Fruit fly (Drosophila melanogaster) whole organism, embryonic: ENCODE results near the gene CG12516.

Experiments used
- Blimp-1 ChIP-seq: fragments of 200-800 bp; sonication (Bioruptor generic); optimal IDR thresholded peaks from 3 replicates; lab custom pipeline; 2018; ENCODE audit warnings: missing biosample characterization, missing genetic modification characterization, mild to moderate bottlenecking, moderate library complexity, missing genetic modification reagents
- CG10366 ChIP-seq: fragments of 200-800 bp; sonication (Bioruptor generic); IDR thresholded peaks from 2 replicates; pipeline ENCODE4 v1.3.6; 2022; ENCODE audit warnings: missing biosample characterization, missing genetic modification characterization
- CG11504 ChIP-seq: fragments of 200-800 bp; sonication (Bioruptor generic); optimal IDR thresholded peaks from 3 replicates; lab custom pipeline; 2019; ENCODE audit warnings: missing biosample characterization, mild to moderate bottlenecking, missing genetic modification characterization, moderate library complexity
- CG12942 ChIP-seq: fragments of 200-800 bp; sonication (Bioruptor generic); optimal IDR thresholded peaks from 3 replicates; lab custom pipeline; 2016; ENCODE audit warnings: missing biosample characterization, missing genetic modification characterization
- CG15073 ChIP-seq: fragments of 200-800 bp; sonication (Bioruptor generic); optimal IDR thresholded peaks from 2 replicates; lab custom pipeline; 2016; ENCODE audit warnings: missing biosample characterization, missing genetic modification characterization
- CG1529 ChIP-seq: fragments of 200-800 bp; sonication (Bioruptor generic); optimal IDR thresholded peaks from 3 replicates; lab custom pipeline; 2018; ENCODE audit warnings: missing biosample characterization, missing genetic modification characterization
- CG16863 ChIP-seq: fragments of 200-800 bp; sonication (Bioruptor generic); optimal IDR thresholded peaks from 3 replicates; lab custom pipeline; 2016; ENCODE audit warnings: missing biosample characterization, missing genetic modification characterization
- CG18764 ChIP-seq: fragments of 200-800 bp; sonication (Bioruptor generic); optimal IDR thresholded peaks from 3 replicates; lab custom pipeline; 2016; ENCODE audit warnings: missing biosample characterization, missing genetic modification characterization
- CG2116 ChIP-seq: fragments of 200-800 bp; sonication (Bioruptor generic); optimal IDR thresholded peaks from 3 replicates; lab custom pipeline; 2018; ENCODE audit warnings: missing biosample characterization, mild to moderate bottlenecking, missing genetic modification characterization
- CG2199 ChIP-seq: fragments of 200-800 bp; sonication (Bioruptor generic); IDR thresholded peaks from 3 replicates; pipeline ENCODE4 v1.3.6; 2022; ENCODE audit warnings: missing biosample characterization, missing genetic modification characterization
- CG30020 ChIP-seq: fragments of 200-800 bp; optimal IDR thresholded peaks from 2 replicates; lab custom pipeline; 2019; ENCODE audit warnings: missing biosample characterization, mild to moderate bottlenecking, missing genetic modification characterization, moderate library complexity
- CG30431 ChIP-seq: fragments of 200-800 bp; sonication (Bioruptor generic); optimal IDR thresholded peaks from 2 replicates; lab custom pipeline; 2017; ENCODE audit warnings: missing biosample characterization, missing genetic modification characterization
- CG8765 ChIP-seq: fragments of 200-800 bp; sonication (Bioruptor generic); IDR thresholded peaks from 2 replicates; pipeline ENCODE4 v1.3.6; 2022; ENCODE audit warnings: missing biosample characterization, missing genetic modification characterization
- CG8924 ChIP-seq: fragments of 200-800 bp; optimal IDR thresholded peaks from 3 replicates; lab custom pipeline; 2019; ENCODE audit warnings: missing biosample characterization, mild to moderate bottlenecking, missing genetic modification characterization, moderate library complexity
- CG9215 ChIP-seq: fragments of 200-800 bp; sonication (Bioruptor generic); IDR thresholded peaks from 2 replicates; pipeline ENCODE4 v1.3.6; 2022; ENCODE audit warnings: missing biosample characterization, missing genetic modification characterization
- CG9932 ChIP-seq: fragments of 200-800 bp; sonication (Bioruptor generic); IDR thresholded peaks from 2 replicates; pipeline ENCODE4 v1.3.6; 2022; ENCODE audit warnings: missing biosample characterization, missing genetic modification characterization
- CTCF ChIP-seq: fragments of 200-800 bp; sonication (Bioruptor generic); optimal IDR thresholded peaks from 2 replicates; lab custom pipeline; 2017; ENCODE audit warnings: missing biosample characterization, mild to moderate bottlenecking, missing genetic modification characterization, moderate library complexity
- CkIIα-i1 ChIP-seq: fragments of 200-800 bp; sonication (Bioruptor generic); IDR thresholded peaks from 2 replicates; pipeline ENCODE4 v1.3.6; 2022; ENCODE audit warnings: missing biosample characterization, missing genetic modification characterization
- Dad ChIP-seq: fragments of 200-800 bp; sonication (Bioruptor generic); optimal IDR thresholded peaks from 3 replicates; lab custom pipeline; 2016; ENCODE audit warnings: missing biosample characterization, missing genetic modification characterization
- Dbx ChIP-seq: fragments of 200-800 bp; sonication (Bioruptor generic); IDR thresholded peaks from 3 replicates; pipeline ENCODE4 v1.3.6; 2022; ENCODE audit warnings: missing biosample characterization, missing genetic modification characterization
- Dip2 ChIP-seq: fragments of 200-800 bp; sonication (Bioruptor generic); IDR thresholded peaks from 2 replicates; pipeline ENCODE4 v1.3.6; 2022; ENCODE audit warnings: missing biosample characterization, missing genetic modification characterization
- Dref ChIP-seq: fragments of 200-800 bp; sonication (Bioruptor generic); IDR thresholded peaks from 2 replicates; pipeline ENCODE4 v1.3.6; 2022; ENCODE audit warnings: missing biosample characterization, missing genetic modification characterization
- Eip74EF ChIP-seq, 2 experiments: fragments of 200-800 bp in 1 of 2; fragments of >200 bp in 1 of 2; sonication (Bioruptor generic) in 1 of 2; optimal IDR thresholded peaks; 2 replicates each; lab custom pipeline; 2017 to 2019; ENCODE audit warnings: missing biosample characterization in 2 of 2, missing genetic modification characterization in 2 of 2, mild to moderate bottlenecking in 1 of 2, moderate library complexity in 1 of 2
- Ets97D ChIP-seq: fragments of 200-800 bp; sonication (Bioruptor generic); optimal IDR thresholded peaks from 3 replicates; lab custom pipeline; 2016; ENCODE audit warnings: missing biosample characterization, missing genetic modification characterization
- Hey ChIP-seq: fragments of 200-800 bp; sonication (Bioruptor generic); optimal IDR thresholded peaks from 3 replicates; lab custom pipeline; 2018; ENCODE audit warnings: missing biosample characterization, mild to moderate bottlenecking, missing genetic modification characterization
- Hmx ChIP-seq: fragments of 200-800 bp; sonication (Bioruptor generic); optimal IDR thresholded peaks from 2 replicates; lab custom pipeline; 2016; ENCODE audit warnings: missing biosample characterization, missing genetic modification characterization
- NFAT ChIP-seq: fragments of 200-800 bp; sonication (Bioruptor generic); IDR thresholded peaks from 2 replicates; pipeline ENCODE4 v1.3.6; 2022; ENCODE audit warnings: missing biosample characterization, missing genetic modification characterization
- Sry-β ChIP-seq: fragments of 200-800 bp; sonication (Bioruptor generic); optimal IDR thresholded peaks from 2 replicates; lab custom pipeline; 2018; ENCODE audit warnings: missing biosample characterization, mild to moderate bottlenecking, missing genetic modification characterization, moderate library complexity
- Trl ChIP-seq, 3 experiments: fragments of >200 bp in 2 of 3; fragments of 200-800 bp in 1 of 3; sonication (Bioruptor generic) in 1 of 3; optimal IDR thresholded peaks; 2 replicates in 1 of 3; 3 replicates in 2 of 3; lab custom pipeline; 2016 to 2017; ENCODE audit warnings: missing biosample characterization in 1 of 3, missing genetic modification characterization in 1 of 3
- ab ChIP-seq: fragments of 200-800 bp; sonication (Bioruptor generic); optimal IDR thresholded peaks from 2 replicates; lab custom pipeline; 2016; ENCODE audit warnings: missing biosample characterization, missing genetic modification characterization
- ash1 ChIP-seq: fragments of 200-800 bp; sonication (Bioruptor generic); optimal IDR thresholded peaks from 2 replicates; lab custom pipeline; 2018; ENCODE audit warnings: missing biosample characterization, mild to moderate bottlenecking, missing genetic modification characterization
- bab2 ChIP-seq: fragments of 200-800 bp; sonication (Bioruptor generic); optimal IDR thresholded peaks from 2 replicates; lab custom pipeline; 2016; ENCODE audit warnings: missing biosample characterization, missing genetic modification characterization
- cg ChIP-seq: fragments of 200-800 bp; sonication (Bioruptor generic); optimal IDR thresholded peaks from 3 replicates; lab custom pipeline; 2019; ENCODE audit warnings: missing biosample characterization, mild to moderate bottlenecking, missing genetic modification characterization, moderate library complexity
- chif ChIP-seq, 2 experiments: fragments of 200-800 bp; sonication (Bioruptor generic); optimal IDR thresholded peaks; 3 replicates each; lab custom pipeline; 2016; ENCODE audit warnings: missing biosample characterization in 2 of 2, missing genetic modification characterization in 2 of 2
- fd64A ChIP-seq: fragments of 200-800 bp; sonication (Bioruptor generic); optimal IDR thresholded peaks from 3 replicates; lab custom pipeline; 2018; ENCODE audit warnings: missing biosample characterization, mild to moderate bottlenecking, missing genetic modification characterization
- fd96Cb ChIP-seq: fragments of 200-800 bp; sonication (Bioruptor generic); optimal IDR thresholded peaks from 2 replicates; lab custom pipeline; 2018; ENCODE audit warnings: missing biosample characterization, mild to moderate bottlenecking, missing genetic modification characterization, moderate library complexity
- grn ChIP-seq: fragments of 200-800 bp; sonication (Bioruptor generic); optimal IDR thresholded peaks from 3 replicates; lab custom pipeline; 2017; ENCODE audit warnings: missing biosample characterization, missing genetic modification characterization
- ham ChIP-seq: fragments of 200-800 bp; sonication (Bioruptor generic); IDR thresholded peaks from 2 replicates; pipeline ENCODE4 v1.3.6; 2022; ENCODE audit warnings: missing biosample characterization, missing genetic modification characterization
- her ChIP-seq: fragments of 200-800 bp; sonication (Bioruptor generic); optimal IDR thresholded peaks from 2 replicates; lab custom pipeline; 2016; ENCODE audit warnings: missing biosample characterization, missing genetic modification characterization
- hkb ChIP-seq, 2 experiments: fragments of 200-800 bp in 1 of 2; fragments of >200 bp in 1 of 2; sonication (Bioruptor generic) in 1 of 2; IDR thresholded peaks in 1 of 2; optimal IDR thresholded peaks in 1 of 2; 2 replicates each; pipeline versions ENCODE4 v1.3.6 to Lab custom; 2017 to 2022; ENCODE audit warnings: missing biosample characterization in 1 of 2, missing genetic modification characterization in 1 of 2
- mirr ChIP-seq: fragments of 200-800 bp; sonication (Bioruptor generic); optimal IDR thresholded peaks from 3 replicates; lab custom pipeline; 2018; ENCODE audit warnings: missing biosample characterization, mild to moderate bottlenecking, missing genetic modification characterization
- mld ChIP-seq: fragments of 200-800 bp; sonication (Bioruptor generic); IDR thresholded peaks from 3 replicates; pipeline ENCODE4 v1.3.6; 2022; ENCODE audit warnings: missing biosample characterization, missing genetic modification characterization; ENCODE audit not compliant: partially characterized antibody
- pum ChIP-seq: fragments of 200-800 bp; sonication (Bioruptor generic); optimal IDR thresholded peaks from 2 replicates; lab custom pipeline; 2016; ENCODE audit warnings: missing biosample characterization, missing genetic modification characterization
- run ChIP-seq: fragments of 200-800 bp; sonication (Bioruptor generic); optimal IDR thresholded peaks from 3 replicates; lab custom pipeline; 2018; ENCODE audit warnings: missing biosample characterization, mild to moderate bottlenecking, missing genetic modification characterization
- sima ChIP-seq: fragments of 200-800 bp; sonication (Bioruptor generic); optimal IDR thresholded peaks from 2 replicates; lab custom pipeline; 2016; ENCODE audit warnings: missing biosample characterization, missing genetic modification characterization
- slbo ChIP-seq: fragments of 200-800 bp; sonication (Bioruptor generic); IDR thresholded peaks from 2 replicates; pipeline ENCODE4 v1.3.6; 2022; ENCODE audit warnings: missing biosample characterization, missing genetic modification characterization
- tgo ChIP-seq: fragments of 200-800 bp; sonication (Bioruptor generic); IDR thresholded peaks from 3 replicates; pipeline ENCODE4 v1.3.6; 2022; ENCODE audit warnings: missing biosample characterization, missing genetic modification characterization
- toy ChIP-seq: fragments of 200-800 bp; sonication (Bioruptor generic); IDR thresholded peaks from 2 replicates; pipeline ENCODE4 v1.3.6; 2022; ENCODE audit warnings: missing biosample characterization, missing genetic modification characterization
- twi ChIP-seq: fragments of 200-800 bp; optimal IDR thresholded peaks from 2 replicates; lab custom pipeline; 2019; ENCODE audit warnings: missing biosample characterization, mild to moderate bottlenecking, missing genetic modification characterization, moderate library complexity
- vfl ChIP-seq: fragments of 200-800 bp; sonication (Bioruptor generic); optimal IDR thresholded peaks from 2 replicates; lab custom pipeline; 2016; ENCODE audit warnings: missing biosample characterization, missing genetic modification characterization

CG12516 gene

dm6 chr3R:28326150-28326965 lies 22.0 kb upstream of the CG12516 start (continued):
- TF ChIP-seq CG18764 (GFP tag; lab: Kevin White, UChicago) = peak; percentile 98
- peak; percentile 77 for TF ChIP-seq CTCF (GFP tag; lab: Kevin White, UChicago)
- peak; percentile 98 for TF ChIP-seq ab (GFP tag; lab: Kevin White, UChicago)
- peak; percentile 98 for TF ChIP-seq CG11504 (tag; lab: Kevin White, UChicago)
- TF ChIP-seq bab2 = peak; percentile 100
- TF ChIP-seq grn = peak; percentile 91
- peak; percentile 100 for TF ChIP-seq Dad
- peak; percentile 97 for TF ChIP-seq Blimp-1 (GFP tag; lab: Kevin White, UChicago)
- no peak for TF ChIP-seq CG2199 (GFP tag; lab: Robert Waterston, UW)
- TF ChIP-seq sima (GFP tag; lab: Kevin White, UChicago) = peak; percentile 99
- TF ChIP-seq pum (GFP tag; lab: Kevin White, UChicago) = peak; percentile 100
- TF ChIP-seq NFAT (GFP tag; lab: Robert Waterston, UW) = no peak
- no peak for TF ChIP-seq mld
- TF ChIP-seq vfl = peak; percentile 100
- peak; percentile 97 for TF ChIP-seq Hey (tag; lab: Kevin White, UChicago)
- peak; percentile 93 for TF ChIP-seq CG15073 (GFP tag; lab: Kevin White, UChicago)
- TF ChIP-seq Ets97D (GFP tag; lab: Kevin White, UChicago) = peak; percentile 97
- TF ChIP-seq run (tag; lab: Kevin White, UChicago) = peak; percentile 97
- peak; percentile 99 to 100 for TF ChIP-seq chif (GFP tag; optimal IDR thresholded peaks at IDR 0.05; lab: Kevin White, UChicago)
- TF ChIP-seq slbo = no peak
- TF ChIP-seq twi (tag; lab: Kevin White, UChicago) = peak; percentile 96
- TF ChIP-seq CG9932 = no peak
- TF ChIP-seq CG12942 (GFP tag; lab: Kevin White, UChicago) = peak; percentile 99
- peak; percentile 98 for TF ChIP-seq CG1529
- no peak for TF ChIP-seq CG8765 (GFP tag; lab: Robert Waterston, UW)
- no peak for TF ChIP-seq CkIIα-i1 (GFP tag; lab: Robert Waterston, UW)
- no peak for TF ChIP-seq Dip2
- TF ChIP-seq ash1 = peak; percentile 98
- TF ChIP-seq CG9215 (GFP tag; lab: Robert Waterston, UW) = no peak
- TF ChIP-seq CG30020 (tag; lab: Kevin White, UChicago) = peak; percentile 90
- no peak for TF ChIP-seq CG10366 (GFP tag; lab: Robert Waterston, UW)
- peak; percentile 99 for TF ChIP-seq CG8924 (tag; lab: Kevin White, UChicago)
- TF ChIP-seq mirr (GFP tag; lab: Kevin White, UChicago) = peak; percentile 96
- TF ChIP-seq Dbx (GFP tag; lab: Robert Waterston, UW) = no peak
- TF ChIP-seq fd64A = peak; percentile 95
- TF ChIP-seq Trl (optimal IDR thresholded peaks at IDR 0.05; lab: Kevin White, UChicago) = peak; percentile 88 to 90
- TF ChIP-seq Trl (GFP tag; optimal IDR thresholded peaks at IDR 0.05; lab: Kevin White, UChicago) = peak; percentile 100
- TF ChIP-seq fd96Cb = peak; percentile 99
- TF ChIP-seq Eip74EF (GFP tag; optimal IDR thresholded peaks at IDR 0.05; lab: Kevin White, UChicago) = peak in 1 of 2 experiments; percentile 99
- TF ChIP-seq toy = no peak
- TF ChIP-seq ham (GFP tag; lab: Robert Waterston, UW) = no peak
- peak; percentile 74 for TF ChIP-seq Sry-β (GFP tag; lab: Kevin White, UChicago)
- TF ChIP-seq Hmx (GFP tag; lab: Kevin White, UChicago) = peak; percentile 98
- peak; percentile 90 for TF ChIP-seq CG2116 (GFP tag; lab: Kevin White, UChicago)
- TF ChIP-seq hkb (optimal IDR thresholded peaks at IDR 0.05; lab: Kevin White, UChicago) = no peak
- no peak for TF ChIP-seq hkb (GFP tag; IDR thresholded peaks at IDR 0.05; lab: Robert Waterston, UW)
- peak; percentile 100 for TF ChIP-seq CG16863 (GFP tag; lab: Kevin White, UChicago)
- peak; percentile 99 for TF ChIP-seq CG30431 (GFP tag; lab: Kevin White, UChicago)
- peak; percentile 51 for TF ChIP-seq cg
- TF ChIP-seq tgo (GFP tag; lab: Robert Waterston, UW) = no peak
- TF ChIP-seq her (GFP tag; lab: Kevin White, UChicago) = peak; percentile 99
- no peak for TF ChIP-seq Dref (GFP tag; lab: Robert Waterston, UW)
